Fruit fly (Drosophila melanogaster) whole organism, embryonic: ENCODE measurements around the gene CCHa1.

Experiments used
- Asciz ChIP-seq: fragments of 200-800 bp; sonication (Bioruptor generic); optimal IDR thresholded peaks from 2 replicates; lab custom pipeline; 2017; ENCODE audit warnings: missing biosample characterization, mild to moderate bottlenecking, missing genetic modification characterization, missing genetic modification reagents
- Blimp-1 ChIP-seq: fragments of 200-800 bp; sonication (Bioruptor generic); optimal IDR thresholded peaks from 3 replicates; lab custom pipeline; 2018; ENCODE audit warnings: missing biosample characterization, missing genetic modification characterization, mild to moderate bottlenecking, moderate library complexity, missing genetic modification reagents
- CG10565 ChIP-seq: fragments of 200-800 bp; sonication (Bioruptor generic); optimal IDR thresholded peaks from 3 replicates; lab custom pipeline; 2016; ENCODE audit warnings: missing biosample characterization, mild to moderate bottlenecking, missing genetic modification characterization
- CG11085 ChIP-seq: fragments of 200-800 bp; sonication (Bioruptor generic); IDR thresholded peaks from 2 replicates; pipeline ENCODE4 v1.3.6; 2022; ENCODE audit warnings: missing biosample characterization, missing genetic modification characterization
- CG13424 ChIP-seq: fragments of 200-800 bp; sonication (Bioruptor generic); optimal IDR thresholded peaks from 2 replicates; lab custom pipeline; 2019; ENCODE audit warnings: missing biosample characterization, mild to moderate bottlenecking, missing genetic modification characterization, moderate library complexity
- CG14050 ChIP-seq: fragments of 200-800 bp; sonication (Bioruptor generic); IDR thresholded peaks from 3 replicates; pipeline ENCODE4 v1.3.6; 2022; ENCODE audit warnings: missing biosample characterization, missing genetic modification characterization
- CG14710 ChIP-seq: fragments of 200-800 bp; sonication (Bioruptor generic); optimal IDR thresholded peaks from 3 replicates; lab custom pipeline; 2019; ENCODE audit warnings: missing biosample characterization, mild to moderate bottlenecking, missing genetic modification characterization, moderate library complexity
- CG14965 ChIP-seq: fragments of 200-800 bp; sonication (Bioruptor generic); optimal IDR thresholded peaks from 2 replicates; lab custom pipeline; 2016; ENCODE audit warnings: missing biosample characterization, missing genetic modification characterization, borderline replicate concordance
- CG18011 ChIP-seq: fragments of 200-800 bp; sonication (Bioruptor generic); optimal IDR thresholded peaks from 2 replicates; lab custom pipeline; 2017; ENCODE audit warnings: missing biosample characterization, missing genetic modification characterization, mild to moderate bottlenecking, moderate library complexity, missing genotype
- CG2678 ChIP-seq: fragments of 200-800 bp; sonication (Bioruptor generic); optimal IDR thresholded peaks from 3 replicates; lab custom pipeline; 2019; ENCODE audit warnings: missing biosample characterization, mild to moderate bottlenecking, missing genetic modification characterization, moderate library complexity
- CG32532 ChIP-seq: fragments of 200-800 bp; sonication (Bioruptor generic); IDR thresholded peaks from 2 replicates; pipeline ENCODE4 v1.3.6; 2022; ENCODE audit warnings: missing biosample characterization, missing genetic modification characterization
- CG3281 ChIP-seq: fragments of 200-800 bp; sonication (Bioruptor generic); optimal IDR thresholded peaks from 3 replicates; lab custom pipeline; 2017; ENCODE audit warnings: missing biosample characterization, mild to moderate bottlenecking, missing genetic modification characterization
- CG4424 ChIP-seq: fragments of 200-800 bp; sonication (Bioruptor generic); optimal IDR thresholded peaks from 3 replicates; lab custom pipeline; 2016; ENCODE audit warnings: missing biosample characterization, missing genetic modification characterization
- CG7271 ChIP-seq: fragments of 200-800 bp; sonication (Bioruptor generic); optimal IDR thresholded peaks from 2 replicates; lab custom pipeline; 2018; ENCODE audit warnings: missing biosample characterization, mild to moderate bottlenecking, missing genetic modification characterization, moderate library complexity
- CG7839 ChIP-seq: fragments of 200-800 bp; sonication (Bioruptor generic); optimal IDR thresholded peaks from 3 replicates; lab custom pipeline; 2018; ENCODE audit warnings: missing biosample characterization, mild to moderate bottlenecking, missing genetic modification characterization, moderate library complexity
- CG8388 ChIP-seq: fragments of 200-800 bp; sonication (Bioruptor generic); optimal IDR thresholded peaks from 2 replicates; lab custom pipeline; 2019; ENCODE audit warnings: missing biosample characterization, mild to moderate bottlenecking, missing genetic modification characterization, moderate library complexity
- CG8478 ChIP-seq: fragments of >200 bp; optimal IDR thresholded peaks from 2 replicates; lab custom pipeline; 2018
- CG8765 ChIP-seq: fragments of 200-800 bp; sonication (Bioruptor generic); IDR thresholded peaks from 2 replicates; pipeline ENCODE4 v1.3.6; 2022; ENCODE audit warnings: missing biosample characterization, missing genetic modification characterization
- CG9876 ChIP-seq: fragments of 200-800 bp; sonication (Bioruptor generic); optimal IDR thresholded peaks from 2 replicates; lab custom pipeline; 2016; ENCODE audit warnings: missing biosample characterization, missing genetic modification characterization
- CoRest ChIP-seq: fragments of 200-800 bp; sonication (Bioruptor generic); optimal IDR thresholded peaks from 3 replicates; lab custom pipeline; 2018; ENCODE audit warnings: missing biosample characterization, mild to moderate bottlenecking, missing genetic modification characterization, moderate library complexity
- Dip3 ChIP-seq: fragments of 200-800 bp; sonication (Bioruptor generic); optimal IDR thresholded peaks from 3 replicates; lab custom pipeline; 2016; ENCODE audit warnings: missing biosample characterization, missing genetic modification characterization
- Dref ChIP-seq: fragments of 200-800 bp; sonication (Bioruptor generic); IDR thresholded peaks from 2 replicates; pipeline ENCODE4 v1.3.6; 2022; ENCODE audit warnings: missing biosample characterization, missing genetic modification characterization
- E2f1 ChIP-seq: fragments of 200-800 bp; sonication (Bioruptor generic); IDR thresholded peaks from 2 replicates; pipeline ENCODE4 v1.3.6; 2022; ENCODE audit warnings: missing biosample characterization, missing genetic modification characterization
- HLH3B ChIP-seq: fragments of 200-800 bp; sonication (Bioruptor generic); IDR thresholded peaks from 2 replicates; pipeline ENCODE4 v1.3.6; 2022; ENCODE audit warnings: missing biosample characterization, missing genetic modification characterization
- HmgD ChIP-seq: fragments of 200-800 bp; sonication (Bioruptor generic); optimal IDR thresholded peaks from 3 replicates; lab custom pipeline; 2016; ENCODE audit warnings: missing biosample characterization, missing genetic modification characterization
- Hmx ChIP-seq: fragments of 200-800 bp; sonication (Bioruptor generic); optimal IDR thresholded peaks from 2 replicates; lab custom pipeline; 2016; ENCODE audit warnings: missing biosample characterization, missing genetic modification characterization
- Hr39 ChIP-seq: fragments of >200 bp; optimal IDR thresholded peaks from 2 replicates; lab custom pipeline; 2017
- MTF-1 ChIP-seq: fragments of 200-800 bp; sonication (Bioruptor generic); optimal IDR thresholded peaks from 2 replicates; lab custom pipeline; 2018; ENCODE audit warnings: missing biosample characterization, mild to moderate bottlenecking, missing genetic modification characterization, borderline replicate concordance
- Mad ChIP-seq: fragments of 200-800 bp; sonication (Bioruptor generic); optimal IDR thresholded peaks from 2 replicates; lab custom pipeline; 2016; ENCODE audit warnings: missing biosample characterization, missing genetic modification characterization
- Med ChIP-seq: fragments of 200-800 bp; sonication (Bioruptor generic); peaks from one replicate; lab custom pipeline; 2016; ENCODE audit warnings: missing biosample characterization, missing genetic modification characterization, mild to moderate bottlenecking, inconsistent platforms, moderate library complexity
- Myb ChIP-seq: fragments of 200-800 bp; sonication (Bioruptor generic); optimal IDR thresholded peaks from 2 replicates; lab custom pipeline; 2016; ENCODE audit warnings: missing biosample characterization, missing genetic modification characterization
- Ravus ChIP-seq: fragments of 200-800 bp; sonication (Bioruptor generic); IDR thresholded peaks from 2 replicates; pipeline ENCODE4 v1.3.6; 2022; ENCODE audit warnings: missing biosample characterization, missing genetic modification characterization
- Scr ChIP-seq: fragments of 200-800 bp; sonication (Bioruptor generic); IDR thresholded peaks from 2 replicates; pipeline ENCODE4 v1.3.6; 2022; ENCODE audit warnings: missing biosample characterization, missing genetic modification characterization; ENCODE audit not compliant: partially characterized antibody
- Ssrp ChIP-seq: fragments of 200-800 bp; sonication (Bioruptor generic); optimal IDR thresholded peaks from 2 replicates; lab custom pipeline; 2018; ENCODE audit warnings: missing biosample characterization, mild to moderate bottlenecking, missing genetic modification characterization, moderate library complexity
- danr ChIP-seq: fragments of 200-800 bp; sonication (Bioruptor generic); IDR thresholded peaks from 2 replicates; pipeline ENCODE4 v1.3.6; 2022; ENCODE audit warnings: missing biosample characterization, missing genetic modification characterization
- disco-r ChIP-seq: fragments of 200-800 bp; sonication (Bioruptor generic); optimal IDR thresholded peaks from 2 replicates; lab custom pipeline; 2016; ENCODE audit warnings: missing biosample characterization, missing genetic modification characterization
- fd96Cb ChIP-seq: fragments of 200-800 bp; sonication (Bioruptor generic); optimal IDR thresholded peaks from 2 replicates; lab custom pipeline; 2018; ENCODE audit warnings: missing biosample characterization, mild to moderate bottlenecking, missing genetic modification characterization, moderate library complexity
- gfzf ChIP-seq: fragments of 200-800 bp; sonication (Bioruptor generic); optimal IDR thresholded peaks from 2 replicates; lab custom pipeline; 2016; ENCODE audit warnings: missing biosample characterization, mild to moderate bottlenecking, missing genetic modification characterization, moderate library complexity
- gsb-n ChIP-seq: fragments of 200-800 bp; sonication (Bioruptor generic); optimal IDR thresholded peaks from 3 replicates; lab custom pipeline; 2018; ENCODE audit warnings: missing biosample characterization, mild to moderate bottlenecking, missing genetic modification characterization
- hth ChIP-seq: fragments of >200 bp; optimal IDR thresholded peaks from 2 replicates; lab custom pipeline; 2017; ENCODE audit warnings: inconsistent platforms
- lola ChIP-seq, 3 experiments: fragments of >200 bp in 2 of 3; fragments of 200-800 bp in 1 of 3; sonication (Bioruptor generic) in 1 of 3; optimal IDR thresholded peaks; 2 replicates each; lab custom pipeline; 2017 to 2019; ENCODE audit warnings: missing biosample characterization in 3 of 3, missing genetic modification characterization in 3 of 3, mild to moderate bottlenecking in 1 of 3, moderate library complexity in 1 of 3
- nom ChIP-seq: fragments of 200-800 bp; sonication (Bioruptor generic); optimal IDR thresholded peaks from 2 replicates; lab custom pipeline; 2017; ENCODE audit warnings: missing biosample characterization, missing genetic modification characterization, mild to moderate bottlenecking, moderate library complexity, missing genetic modification reagents
- org-1 ChIP-seq: fragments of 200-800 bp; sonication (Bioruptor generic); optimal IDR thresholded peaks from 2 replicates; lab custom pipeline; 2017; ENCODE audit warnings: missing biosample characterization, missing genetic modification characterization
- shn ChIP-seq: fragments of 200-800 bp; sonication (Bioruptor generic); optimal IDR thresholded peaks from 3 replicates; lab custom pipeline; 2016; ENCODE audit warnings: missing biosample characterization, missing genetic modification characterization
- sima ChIP-seq: fragments of 200-800 bp; sonication (Bioruptor generic); optimal IDR thresholded peaks from 2 replicates; lab custom pipeline; 2016; ENCODE audit warnings: missing biosample characterization, missing genetic modification characterization
- slou ChIP-seq: fragments of 200-800 bp; sonication (Bioruptor generic); optimal IDR thresholded peaks from 3 replicates; lab custom pipeline; 2016; ENCODE audit warnings: missing biosample characterization, missing genetic modification characterization
- sob ChIP-seq: fragments of 200-800 bp; sonication (Bioruptor generic); IDR thresholded peaks from 2 replicates; pipeline ENCODE4 v1.3.6; 2022; ENCODE audit warnings: missing biosample characterization, missing genetic modification characterization
- twi ChIP-seq: fragments of 200-800 bp; optimal IDR thresholded peaks from 2 replicates; lab custom pipeline; 2019; ENCODE audit warnings: missing biosample characterization, mild to moderate bottlenecking, missing genetic modification characterization, moderate library complexity
- vfl ChIP-seq: fragments of 200-800 bp; sonication (Bioruptor generic); optimal IDR thresholded peaks from 2 replicates; lab custom pipeline; 2016; ENCODE audit warnings: missing biosample characterization, missing genetic modification characterization
- wor ChIP-seq: fragments of 200-800 bp; sonication (Bioruptor generic); IDR thresholded peaks from 2 replicates; pipeline ENCODE4 v1.3.6; 2022; ENCODE audit warnings: missing biosample characterization, missing genetic modification characterization
- yki ChIP-seq: fragments of >200 bp; optimal IDR thresholded peaks from 3 replicates; lab custom pipeline; 2018

The CCHa1 gene

dm6 chr3R:14125479-14126121 is 29.0 kb upstream of the CCHa1 start, which contains the start of the genes 140up and Polr2B (continued):
- TF ChIP-seq CG14050 (GFP tag; lab: Robert Waterston, UW) (peak; percentile 90), fd96Cb (tag; lab: Kevin White, UChicago) (peak; percentile 89), Hmx (GFP tag; lab: Kevin White, UChicago) (peak; percentile 26), CG18011 (GFP tag; lab: Kevin White, UChicago) (peak; percentile 83), CG3281 (GFP tag; lab: Kevin White, UChicago) (peak; percentile 92), twi (tag; lab: Kevin White, UChicago) (peak; percentile 90), Mad (GFP tag; lab: Kevin White, UChicago) (peak; percentile 89), yki (lab: Kevin White, UChicago) (no peak), hth (lab: Kevin White, UChicago) (no peak), org-1 (GFP tag; lab: Kevin White, UChicago) (peak; percentile 81), E2f1 (GFP tag; lab: Robert Waterston, UW) (peak; percentile 93), CG14710 (peak; percentile 95), disco-r (GFP tag; lab: Kevin White, UChicago) (peak; percentile 1), Med (GFP tag; lab: Kevin White, UChicago) (peak; percentile 96), Dip3 (peak; percentile 83), sob (GFP tag; lab: Robert Waterston, UW) (peak; percentile 98), Hr39 (lab: Kevin White, UChicago) (no peak), CG10565 (GFP tag; lab: Kevin White, UChicago) (peak; percentile 56), CG7271 (tag; lab: Kevin White, UChicago) (peak; percentile 84), gsb-n (peak; percentile 92), slou (GFP tag; lab: Kevin White, UChicago) (peak; percentile 86), CG32532 (GFP tag; lab: Robert Waterston, UW) (peak; percentile 95), vfl (GFP tag; lab: Kevin White, UChicago) (peak; percentile 78), CoRest (peak; percentile 97), MTF-1 (GFP tag; lab: Kevin White, UChicago) (peak; percentile 67), CG8478 (no peak), CG2678 (tag; lab: Kevin White, UChicago) (peak; percentile 94), CG9876 (GFP tag; lab: Kevin White, UChicago) (peak; percentile 55), Asciz (GFP tag; lab: Kevin White, UChicago) (peak; percentile 83), CG8765 (GFP tag; lab: Robert Waterston, UW) (peak; percentile 70), CG13424 (tag; lab: Kevin White, UChicago) (peak; percentile 95), CG4424 (GFP tag; lab: Kevin White, UChicago) (peak; percentile 94), sima (GFP tag; lab: Kevin White, UChicago) (no peak), Dref (GFP tag; lab: Robert Waterston, UW) (peak; percentile 31; the same call in 1 of the 2 replicates), Ssrp (tag; lab: Kevin White, UChicago) (peak; percentile 95), CG7839 (tag; lab: Kevin White, UChicago) (peak; percentile 94), shn (GFP tag; lab: Kevin White, UChicago) (peak; percentile 74), danr (GFP tag; lab: Robert Waterston, UW) (peak; percentile 84), HLH3B (GFP tag; lab: Robert Waterston, UW) (peak; percentile 90), HmgD (GFP tag; lab: Kevin White, UChicago) (peak; percentile 58), CG14965 (no peak), nom (GFP tag; lab: Kevin White, UChicago) (peak; percentile 73), Ravus (GFP tag; lab: Robert Waterston, UW) (peak; percentile 80), Blimp-1 (GFP tag; lab: Kevin White, UChicago) (peak; percentile 91), gfzf (GFP tag; lab: Kevin White, UChicago) (no peak), wor (peak; percentile 88), lola (GFP tag; optimal IDR thresholded peaks at IDR 0.05; lab: Kevin White, UChicago) (peak in 1 of 3 experiments; percentile 93), Myb (GFP tag; lab: Kevin White, UChicago) (peak; percentile 46), CG8388 (GFP tag; lab: Kevin White, UChicago) (peak; percentile 89), CG11085 (GFP tag; lab: Robert Waterston, UW) (peak; percentile 94), Scr (GFP tag; lab: Robert Waterston, UW) (peak; percentile 26; the same call in 1 of the 2 replicates)
